Worm (Caenorhabditis elegans): ENCODE measurements around the gene F28E10.1.

- TF ChIP-seq tab-1 (GFP tag; IDR thresholded peaks at IDR 0.05) (no peak), ref-1 (GFP tag; conservative IDR thresholded peaks at IDR 0.05) (no peak), cog-1 (tag; optimal IDR thresholded peaks at IDR 0.05) (no peak), ztf-23 (GFP tag; IDR thresholded peaks at IDR 0.05) (no peak)
Measured at ce11 chrIV:4559160-4559559, 9.5 kb upstream of the F28E10.1 start.
